Fruit fly (Drosophila melanogaster) whole organism, embryonic: ENCODE data around the gene Pnn.
"Not testable (repeated sequence)": the region's sequence is repeated elsewhere in the genome, so short reads cannot be mapped to it uniquely, and the experiment has no call there.

Experiments used
- ATbp ChIP-seq: fragments of 200-800 bp; sonication (Bioruptor generic); optimal IDR thresholded peaks from 2 replicates; lab custom pipeline; 2017; ENCODE audit warnings: missing biosample characterization, mild to moderate bottlenecking, missing genetic modification characterization, missing genetic modification reagents
- Ada2b ChIP-seq: fragments of 200-800 bp; sonication (Bioruptor generic); IDR thresholded peaks from 2 replicates; pipeline ENCODE4 v1.3.6; 2022; ENCODE audit warnings: missing biosample characterization, missing genetic modification characterization
- CG11456 ChIP-seq: fragments of 200-800 bp; sonication (Bioruptor generic); IDR thresholded peaks from 3 replicates; pipeline ENCODE4 v1.3.6; 2022; ENCODE audit warnings: missing biosample characterization, missing genetic modification characterization
- CG18262 ChIP-seq: fragments of 200-800 bp; optimal IDR thresholded peaks from 3 replicates; lab custom pipeline; 2019; ENCODE audit warnings: missing biosample characterization, mild to moderate bottlenecking, missing genetic modification characterization, moderate library complexity
- CG4854 ChIP-seq: fragments of 200-800 bp; sonication (Bioruptor generic); optimal IDR thresholded peaks from 2 replicates; lab custom pipeline; 2016; ENCODE audit warnings: missing biosample characterization, missing genetic modification characterization, inconsistent platforms
- CG9609 ChIP-seq: fragments of 200-800 bp; sonication (Bioruptor generic); optimal IDR thresholded peaks from 3 replicates; lab custom pipeline; 2016; ENCODE audit warnings: missing biosample characterization, missing genetic modification characterization
- Dref ChIP-seq: fragments of 200-800 bp; sonication (Bioruptor generic); IDR thresholded peaks from 2 replicates; pipeline ENCODE4 v1.3.6; 2022; ENCODE audit warnings: missing biosample characterization, missing genetic modification characterization
- HLHmδ ChIP-seq: fragments of 200-800 bp; sonication (Bioruptor generic); optimal IDR thresholded peaks from 2 replicates; lab custom pipeline; 2018; ENCODE audit warnings: missing biosample characterization, mild to moderate bottlenecking, missing genetic modification characterization, moderate library complexity
- ac ChIP-seq: fragments of 200-800 bp; sonication (Bioruptor generic); optimal IDR thresholded peaks from 3 replicates; lab custom pipeline; 2017; ENCODE audit warnings: missing biosample characterization, mild to moderate bottlenecking, missing genetic modification characterization
- pan ChIP-seq, 4 experiments: fragments of >200 bp in 3 of 4; fragments of 200-800 bp in 1 of 4; sonication (Bioruptor generic) in 1 of 4; optimal IDR thresholded peaks in 3 of 4; IDR thresholded peaks in 1 of 4; 2 replicates each; pipeline versions ENCODE4 v1.3.6 to Lab custom; 2017 to 2022; ENCODE audit warnings: missing biosample characterization in 2 of 4, missing genetic modification characterization in 2 of 4, mixed read lengths in 1 of 4
- ssp ChIP-seq: fragments of 200-800 bp; sonication (Bioruptor generic); IDR thresholded peaks from 2 replicates; pipeline ENCODE4 v1.3.6; 2022; ENCODE audit warnings: missing biosample characterization, missing genetic modification characterization
- vvl ChIP-seq: fragments of 200-800 bp; sonication (Bioruptor generic); IDR thresholded peaks from 2 replicates; pipeline ENCODE4 v1.3.6; 2022; ENCODE audit warnings: missing biosample characterization, missing genetic modification characterization

DNA sequence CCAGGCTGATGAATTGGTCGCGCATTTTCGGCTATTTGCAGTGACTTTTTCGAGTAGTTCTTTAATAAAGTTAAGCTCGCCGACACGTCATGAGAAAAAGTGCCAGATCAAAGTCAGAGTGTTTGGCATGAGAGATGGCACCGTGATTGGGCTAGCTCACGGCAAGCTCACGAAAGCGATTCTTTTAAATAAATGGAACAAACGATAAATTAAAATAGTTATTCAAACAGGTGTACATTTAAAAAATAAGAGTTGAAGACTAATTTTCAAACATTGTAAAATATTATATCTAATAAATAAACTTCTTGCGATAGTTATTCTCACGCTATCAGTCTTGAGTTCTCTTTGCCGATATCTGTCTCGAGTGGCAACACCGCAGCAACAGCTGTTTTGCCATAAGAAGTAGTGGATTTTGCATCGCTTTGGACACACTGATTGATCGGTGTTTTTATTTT lies 48.0 kb upstream of the Pnn start, which contains the start of the genes Unc-115b, p24-2 and CG32939:
- TF ChIP-seq vvl (GFP tag; lab: Robert Waterston, UW); CG9609; Dref; pan (optimal IDR thresholded peaks at IDR 0.05; lab: Kevin White, UChicago); pan (GFP tag; optimal IDR thresholded peaks at IDR 0.05 in 1 of 2, IDR thresholded peaks at IDR 0.05 in 1 of 2); ssp (GFP tag; lab: Robert Waterston, UW); CG18262 (tag; lab: Kevin White, UChicago); ATbp (GFP tag; lab: Kevin White, UChicago); Ada2b (GFP tag; lab: Robert Waterston, UW); CG11456 (GFP tag; lab: Robert Waterston, UW); CG4854 (GFP tag; lab: Kevin White, UChicago); HLHmδ; ac (GFP tag; lab: Kevin White, UChicago): not testable (repeated sequence)
